Worm (Caenorhabditis elegans) whole organism, mixed stage, embryonic: ENCODE measurements around the gene ncx-2.

Source experiments
- M03D4.4 ChIP-seq: sonication (generic microtip); optimal IDR thresholded peaks from 2 replicates; lab custom pipeline; 2017; ENCODE audit warnings: mild to moderate bottlenecking, missing genetic modification characterization, missing compliant biosample characterization
- bed-3 ChIP-seq: fragments of 200-800 bp; sonication (Bioruptor generic); optimal IDR thresholded peaks from 3 replicates; lab custom pipeline; 2018; ENCODE audit warnings: mild to moderate bottlenecking, missing genetic modification characterization, moderate library complexity, missing compliant biosample characterization
- blmp-1 ChIP-seq: fragments of 150-350 bp; optimal IDR thresholded peaks from 2 replicates; lab custom pipeline; 2014; ENCODE audit warnings: missing biosample characterization, missing genetic modification characterization
- ceh-43 ChIP-seq: fragments of 200-800 bp; sonication (Bioruptor generic); optimal IDR thresholded peaks from 2 replicates; lab custom pipeline; 2018; ENCODE audit warnings: mild to moderate bottlenecking, missing genetic modification characterization, moderate library complexity, missing compliant biosample characterization
- ceh-83 ChIP-seq: fragments of 200-800 bp; sonication (Bioruptor generic); optimal IDR thresholded peaks from 2 replicates; lab custom pipeline; 2018; ENCODE audit warnings: mild to moderate bottlenecking, missing genetic modification characterization, missing compliant biosample characterization
- cnd-1 ChIP-seq: fragments of 200-800 bp; sonication (Bioruptor generic); optimal IDR thresholded peaks from 2 replicates; lab custom pipeline; 2018; ENCODE audit warnings: mild to moderate bottlenecking, missing genetic modification characterization, missing compliant biosample characterization
- elt-1 ChIP-seq: sonication (generic microtip); optimal IDR thresholded peaks from 2 replicates; lab custom pipeline; 2017; ENCODE audit warnings: missing genetic modification characterization, mild to moderate bottlenecking, missing compliant biosample characterization, antibody characterized with exemption, moderate library complexity, borderline replicate concordance; ENCODE audit not compliant: insufficient read depth
- elt-3 ChIP-seq: fragments of 150-350 bp; optimal IDR thresholded peaks from 2 replicates; lab custom pipeline; 2014; ENCODE audit warnings: missing biosample characterization, missing genetic modification characterization
- flh-1 ChIP-seq: fragments of 200-800 bp; sonication (Bioruptor generic); optimal IDR thresholded peaks from 2 replicates; lab custom pipeline; 2018; ENCODE audit warnings: mild to moderate bottlenecking, missing genetic modification characterization, moderate library complexity, missing compliant biosample characterization
- ham-2 ChIP-seq: fragments of 200-800 bp; sonication (Bioruptor generic); optimal IDR thresholded peaks from 2 replicates; lab custom pipeline; 2018; ENCODE audit warnings: mild to moderate bottlenecking, missing genetic modification characterization, missing compliant biosample characterization
- lin-32 ChIP-seq: fragments of 200-800 bp; sonication (Bioruptor generic); optimal IDR thresholded peaks from 2 replicates; lab custom pipeline; 2018; ENCODE audit warnings: mild to moderate bottlenecking, missing genetic modification characterization, missing compliant biosample characterization
- mep-1 ChIP-seq: fragments of 150-350 bp; optimal IDR thresholded peaks from 2 replicates; lab custom pipeline; 2017; ENCODE audit warnings: missing biosample characterization, missing genetic modification reagents, missing genetic modification characterization, inconsistent platforms
- nhr-12 ChIP-seq: fragments of 150-350 bp; optimal IDR thresholded peaks from 2 replicates; lab custom pipeline; 2014; ENCODE audit warnings: missing biosample characterization, missing genetic modification characterization
- nhr-237 ChIP-seq: fragments of 150-350 bp; optimal IDR thresholded peaks from 2 replicates; lab custom pipeline; 2014; ENCODE audit warnings: missing biosample characterization, missing genetic modification characterization
- nhr-28 ChIP-seq: fragments of 150-350 bp; optimal IDR thresholded peaks from 2 replicates; lab custom pipeline; 2014; ENCODE audit warnings: missing biosample characterization, missing genetic modification characterization
- nhr-76 ChIP-seq: sonication (generic microtip); optimal IDR thresholded peaks from 2 replicates; lab custom pipeline; 2017; ENCODE audit warnings: missing biosample characterization, missing genetic modification characterization
- sem-2 ChIP-seq: fragments of 200-800 bp; sonication (Bioruptor generic); optimal IDR thresholded peaks from 2 replicates; lab custom pipeline; 2018; ENCODE audit warnings: mild to moderate bottlenecking, missing genetic modification characterization, missing compliant biosample characterization
- snpc-4 ChIP-seq: fragments of 150-350 bp; optimal IDR thresholded peaks from 2 replicates; lab custom pipeline; 2014; ENCODE audit warnings: missing biosample characterization, missing genetic modification characterization
- sptf-1 ChIP-seq: sonication (generic microtip); optimal IDR thresholded peaks from 2 replicates; lab custom pipeline; 2017; ENCODE audit warnings: mild to moderate bottlenecking, missing genetic modification characterization, moderate library complexity, missing compliant biosample characterization
- unc-120 ChIP-seq: sonication (generic microtip); optimal IDR thresholded peaks from 2 replicates; lab custom pipeline; 2017; ENCODE audit warnings: missing genetic modification characterization, missing compliant biosample characterization; ENCODE audit not compliant: poor library complexity, severe bottlenecking
- unc-39 ChIP-seq: fragments of 150-350 bp; optimal IDR thresholded peaks from 2 replicates; lab custom pipeline; 2014; ENCODE audit warnings: missing biosample characterization, missing genetic modification characterization
- ztf-11 ChIP-seq: fragments of 150-350 bp; optimal IDR thresholded peaks from 2 replicates; lab custom pipeline; 2014; ENCODE audit warnings: missing biosample characterization, missing genetic modification characterization

ncx-2 gene

ce11 chrV:5345419-5345818 is 41.9 kb downstream of the ncx-2 start, which contains the start of gene srg-25:
TSS of gene srg-25 (minus strand) at chrV:5345519.
- TF ChIP-seq ham-2 (GFP tag; lab: Kevin White, UChicago), result no peak
- TF ChIP-seq, all 35 proteins: peak for 0

ce11 chrV:5349471-5349870 is 46.0 kb downstream of the ncx-2 start, which contains the start of gene T09D3.3:
TSS of gene T09D3.3 (minus strand) at chrV:5349571.
- TF ChIP-seq lin-32 (GFP tag; lab: Kevin White, UChicago), result no peak
- TF ChIP-seq flh-1 (GFP tag; lab: Kevin White, UChicago), result no peak
- no peak for TF ChIP-seq ham-2 (GFP tag; lab: Kevin White, UChicago)
- TF ChIP-seq M03D4.4 (tag; lab: Kevin White, UChicago), result no peak

- no peak for TF ChIP-seq unc-39
- no peak for TF ChIP-seq blmp-1 (tag; lab: Kevin White, UChicago)
- TF ChIP-seq M03D4.4 (tag; lab: Kevin White, UChicago), result no peak
- TF ChIP-seq bed-3, result no peak
Measured at ce11 chrV:5351483-5351882, 48.0 kb downstream of the ncx-2 start, which contains the start of gene srd-9. TSS of gene srd-9 (plus strand) at chrV:5351783.

ce11 chrV:5358772-5359171 is 55.3 kb downstream of the ncx-2 start, which contains the start of gene nhr-216:
TSS of gene nhr-216 (minus strand) at chrV:5358872.
- TF ChIP-seq nhr-28, result no peak
- no peak for TF ChIP-seq unc-120 (tag; lab: Kevin White, UChicago)
- TF ChIP-seq bed-3, result no peak
- no peak for TF ChIP-seq ztf-11 (tag; lab: Kevin White, UChicago)
- TF ChIP-seq nhr-237, result no peak
- no peak for TF ChIP-seq mep-1 (tag; lab: Kevin White, UChicago)
- TF ChIP-seq ceh-43, result no peak
- no peak for TF ChIP-seq snpc-4 (tag; lab: Kevin White, UChicago)
- TF ChIP-seq nhr-12 (tag; lab: Kevin White, UChicago), result no peak
- TF ChIP-seq M03D4.4 (tag; lab: Kevin White, UChicago), result no peak
- no peak for TF ChIP-seq ceh-83 (GFP tag; lab: Kevin White, UChicago)
- TF ChIP-seq elt-3 (tag; lab: Kevin White, UChicago), result no peak
- no peak for TF ChIP-seq cnd-1 (tag; lab: Kevin White, UChicago)
- TF ChIP-seq sptf-1, result no peak
- TF ChIP-seq sem-2 (GFP tag; lab: Kevin White, UChicago), result no peak
- no peak for TF ChIP-seq ham-2 (GFP tag; lab: Kevin White, UChicago)
- no peak for TF ChIP-seq elt-1
- TF ChIP-seq unc-39, result no peak
- TF ChIP-seq nhr-76 (tag; lab: Kevin White, UChicago), result no peak
